Fruit fly (Drosophila melanogaster): ENCODE measurements around the gene CG9915.
A peak's percentile ranks its signal among the peaks of the same experiment; 100 is the strongest.

Gene CG9915

dm6 chrX:16278783-16279182 is 34.2 kb downstream of the CG9915 start:
- TF ChIP-seq usp (GFP tag; optimal IDR thresholded peaks at IDR 0.05) (no peak), CrebA (GFP tag; optimal IDR thresholded peaks at IDR 0.05; ENCODE audit: borderline replicate concordance) (no peak), Dif (GFP tag; optimal IDR thresholded peaks at IDR 0.05; ENCODE audit: partially characterized antibody) (peak; percentile 28), dsf (GFP tag; optimal IDR thresholded peaks at IDR 0.05; ENCODE audit: borderline replicate concordance) (no peak), Dfd (GFP tag; optimal IDR thresholded peaks at IDR 0.05) (no peak), jim (GFP tag; optimal IDR thresholded peaks at IDR 0.05) (no peak), foxo (GFP tag; optimal IDR thresholded peaks at IDR 0.05) (peak in 1 of 2 experiments; percentile 79), dl (GFP tag; optimal IDR thresholded peaks at IDR 0.05; ENCODE audit: insufficient read depth in 1 of 2, partially characterized antibody in 2 of 2) (peak in 1 of 2 experiments; percentile 12), fru (GFP tag; optimal IDR thresholded peaks at IDR 0.05) (peak; percentile 73), OdsH (GFP tag; optimal IDR thresholded peaks at IDR 0.05) (peak; percentile 83), Abd-B (GFP tag; optimal IDR thresholded peaks at IDR 0.05) (no peak), lola (GFP tag; optimal IDR thresholded peaks at IDR 0.05) (no peak), Vsx2 (GFP tag; optimal IDR thresholded peaks at IDR 0.05; ENCODE audit: partially characterized antibody) (peak; percentile 72), Jra (GFP tag; optimal IDR thresholded peaks at IDR 0.05) (no peak), sv (GFP tag; optimal IDR thresholded peaks at IDR 0.05) (no peak), psq (GFP tag; optimal IDR thresholded peaks at IDR 0.05) (peak; percentile 18), Rel (GFP tag; optimal IDR thresholded peaks at IDR 0.05) (peak; percentile 71), Rel (tag; optimal IDR thresholded peaks at IDR 0.05) (peak; percentile 76), Mio (GFP tag; optimal IDR thresholded peaks at IDR 0.05) (no peak), brk (GFP tag; optimal IDR thresholded peaks at IDR 0.05) (peak; percentile 11), Myc (optimal IDR thresholded peaks at IDR 0.05) (no peak), rgr (GFP tag; optimal IDR thresholded peaks at IDR 0.05) (peak; percentile 84), Hnf4 (GFP tag; optimal IDR thresholded peaks at IDR 0.05) (peak; percentile 68), sage (GFP tag; optimal IDR thresholded peaks at IDR 0.05) (peak; percentile 70), Hr83 (GFP tag; optimal IDR thresholded peaks at IDR 0.05; ENCODE audit: poor library complexity, severe bottlenecking) (no peak), CG32264 (GFP tag; optimal IDR thresholded peaks at IDR 0.05) (peak; percentile 54), woc (GFP tag; optimal IDR thresholded peaks at IDR 0.05) (peak; percentile 27), HLH106 (tag; optimal IDR thresholded peaks at IDR 0.05) (peak; percentile 92), GATAd (GFP tag; optimal IDR thresholded peaks at IDR 0.05) (no peak), Sp1 (GFP tag; optimal IDR thresholded peaks at IDR 0.05) (peak; percentile 93), br (GFP tag; optimal IDR thresholded peaks at IDR 0.05) (peak; percentile 86), h (GFP tag; optimal IDR thresholded peaks at IDR 0.05) (peak; percentile 81), dmrt93B (GFP tag; optimal IDR thresholded peaks at IDR 0.05) (peak; percentile 71), CG9705 (GFP tag; optimal IDR thresholded peaks at IDR 0.05) (peak; percentile 88), ey (GFP tag; optimal IDR thresholded peaks at IDR 0.05) (peak; percentile 81), N (GFP tag; optimal IDR thresholded peaks at IDR 0.05) (no peak), Hr78 (GFP tag; optimal IDR thresholded peaks at IDR 0.05) (no peak), pan (optimal IDR thresholded peaks at IDR 0.05) (no peak), tai (GFP tag; optimal IDR thresholded peaks at IDR 0.05) (peak; percentile 6)

DNA sequence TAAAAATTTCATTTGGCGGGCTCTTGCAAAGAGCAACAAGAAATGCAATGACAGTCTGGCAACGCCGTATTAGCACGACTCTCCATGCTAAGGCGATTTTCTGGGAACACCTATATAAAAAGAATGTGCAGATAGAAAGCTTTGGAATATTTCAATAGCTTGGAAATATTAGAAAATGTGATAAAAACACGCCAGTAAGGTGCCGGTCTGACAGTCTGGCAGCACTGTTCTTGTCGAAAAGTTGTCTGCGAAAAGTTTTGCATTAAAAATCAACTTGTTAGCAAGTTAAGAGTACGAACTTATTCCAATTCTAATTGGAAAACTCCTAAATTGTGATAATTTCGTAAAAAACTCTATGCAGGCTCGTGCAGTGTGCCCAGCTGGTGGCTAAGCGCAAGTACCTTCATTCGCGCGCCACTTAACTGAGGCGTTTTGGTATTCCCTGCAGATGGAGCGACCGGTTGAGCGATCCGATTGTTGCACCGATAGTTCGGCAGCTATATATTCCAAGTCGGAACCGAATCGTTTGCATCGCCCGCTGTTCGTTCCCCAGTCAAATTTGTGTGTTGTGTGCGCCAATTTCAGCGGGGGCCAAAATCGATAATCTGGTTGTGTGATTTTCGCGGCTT is 34.9 kb downstream of the CG9915 start, which contains the start of gene eas:
eas (plus strand) TSS at position 451 of the 629 bp plus-strand sequence.
- peak in 1 of 2 experiments; percentile 29 for TF ChIP-seq foxo (GFP tag; optimal IDR thresholded peaks at IDR 0.05)
- peak; percentile 20 for TF ChIP-seq rgr (GFP tag; optimal IDR thresholded peaks at IDR 0.05)
- TF ChIP-seq usp (GFP tag; optimal IDR thresholded peaks at IDR 0.05): no peak
- peak; percentile 1 for TF ChIP-seq fru (GFP tag; optimal IDR thresholded peaks at IDR 0.05)
- TF ChIP-seq h (GFP tag; optimal IDR thresholded peaks at IDR 0.05): peak; percentile 23
- TF ChIP-seq N (GFP tag; optimal IDR thresholded peaks at IDR 0.05): peak; percentile 1
- no peak for TF ChIP-seq tai (GFP tag; optimal IDR thresholded peaks at IDR 0.05)
- peak; percentile 78 for TF ChIP-seq Dif (GFP tag; optimal IDR thresholded peaks at IDR 0.05; ENCODE audit: partially characterized antibody)
- peak; percentile 22 for TF ChIP-seq sv (GFP tag; optimal IDR thresholded peaks at IDR 0.05)
- no peak for TF ChIP-seq lola (GFP tag; optimal IDR thresholded peaks at IDR 0.05)
